Fruit fly (Drosophila melanogaster) whole organism, embryonic: ENCODE results near the gene Tbca.

Experiments used
- CG10321 ChIP-seq: fragments of 200-800 bp; sonication (Bioruptor generic); IDR thresholded peaks from 2 replicates; pipeline ENCODE4 v1.3.6; 2022; ENCODE audit warnings: missing biosample characterization, missing genetic modification characterization
- CG11723 ChIP-seq: fragments of 200-800 bp; sonication (Bioruptor generic); optimal IDR thresholded peaks from 2 replicates; lab custom pipeline; 2017; ENCODE audit warnings: missing biosample characterization, mild to moderate bottlenecking, missing genetic modification characterization
- CG12071 ChIP-seq: fragments of 200-800 bp; sonication (Bioruptor generic); optimal IDR thresholded peaks from 3 replicates; lab custom pipeline; 2018; ENCODE audit warnings: missing biosample characterization, mild to moderate bottlenecking, missing genetic modification characterization
- CG1233 ChIP-seq: fragments of 200-800 bp; sonication (Bioruptor generic); optimal IDR thresholded peaks from 4 replicates; lab custom pipeline; 2018; ENCODE audit warnings: missing biosample characterization, mild to moderate bottlenecking, missing genetic modification characterization
- CG12659 ChIP-seq: fragments of 200-800 bp; sonication (Bioruptor generic); optimal IDR thresholded peaks from 3 replicates; lab custom pipeline; 2017; ENCODE audit warnings: mild to moderate bottlenecking, missing biosample characterization, missing genetic modification reagents, missing genetic modification characterization
- CG12744 ChIP-seq: fragments of 200-800 bp; sonication (Bioruptor generic); optimal IDR thresholded peaks from 2 replicates; lab custom pipeline; 2016; ENCODE audit warnings: missing biosample characterization, missing genetic modification characterization
- CG15073 ChIP-seq: fragments of 200-800 bp; sonication (Bioruptor generic); optimal IDR thresholded peaks from 2 replicates; lab custom pipeline; 2016; ENCODE audit warnings: missing biosample characterization, missing genetic modification characterization
- CG1602 ChIP-seq: fragments of 200-800 bp; sonication (Bioruptor generic); optimal IDR thresholded peaks from 3 replicates; lab custom pipeline; 2016; ENCODE audit warnings: missing biosample characterization, missing genetic modification characterization
- CG17385 ChIP-seq: fragments of 200-800 bp; sonication (Bioruptor generic); optimal IDR thresholded peaks from 3 replicates; lab custom pipeline; 2018; ENCODE audit warnings: missing biosample characterization, mild to moderate bottlenecking, missing genetic modification characterization
- CG17612 ChIP-seq: fragments of 200-800 bp; sonication (Bioruptor generic); IDR thresholded peaks from 2 replicates; pipeline ENCODE4 v1.3.6; 2022; ENCODE audit warnings: missing biosample characterization, missing genetic modification characterization
- CG18011 ChIP-seq: fragments of 200-800 bp; sonication (Bioruptor generic); optimal IDR thresholded peaks from 2 replicates; lab custom pipeline; 2017; ENCODE audit warnings: missing biosample characterization, missing genetic modification characterization, mild to moderate bottlenecking, moderate library complexity, missing genotype
- CG2120 ChIP-seq: fragments of 200-800 bp; sonication (Bioruptor generic); optimal IDR thresholded peaks from 3 replicates; lab custom pipeline; 2016; ENCODE audit warnings: missing biosample characterization, missing genetic modification characterization
- CG2678 ChIP-seq: fragments of 200-800 bp; sonication (Bioruptor generic); optimal IDR thresholded peaks from 3 replicates; lab custom pipeline; 2019; ENCODE audit warnings: missing biosample characterization, mild to moderate bottlenecking, missing genetic modification characterization, moderate library complexity
- CG3065 ChIP-seq: fragments of 200-800 bp; sonication (Bioruptor generic); optimal IDR thresholded peaks from 2 replicates; lab custom pipeline; 2016; ENCODE audit warnings: missing biosample characterization, missing genetic modification characterization
- CG33557 ChIP-seq: fragments of 200-800 bp; sonication (Bioruptor generic); optimal IDR thresholded peaks from 2 replicates; lab custom pipeline; 2019; ENCODE audit warnings: missing biosample characterization, mild to moderate bottlenecking, missing genetic modification characterization, moderate library complexity
- CG42726 ChIP-seq: fragments of 200-800 bp; sonication (Bioruptor generic); IDR thresholded peaks from 2 replicates; pipeline ENCODE4 v1.3.6; 2022; ENCODE audit warnings: missing biosample characterization, missing genetic modification characterization; ENCODE audit not compliant: partially characterized antibody
- CG4617 ChIP-seq: fragments of 200-800 bp; sonication (Bioruptor generic); optimal IDR thresholded peaks from 3 replicates; lab custom pipeline; 2016; ENCODE audit warnings: missing biosample characterization, missing genetic modification characterization, borderline replicate concordance
- CG7963 ChIP-seq: fragments of 200-800 bp; sonication (Bioruptor generic); IDR thresholded peaks from 3 replicates; pipeline ENCODE4 v1.3.6; 2022; ENCODE audit warnings: missing biosample characterization, missing genetic modification characterization; ENCODE audit not compliant: partially characterized antibody
- Dip3 ChIP-seq: fragments of 200-800 bp; sonication (Bioruptor generic); optimal IDR thresholded peaks from 3 replicates; lab custom pipeline; 2016; ENCODE audit warnings: missing biosample characterization, missing genetic modification characterization
- Doc3 ChIP-seq: fragments of 200-800 bp; sonication (Bioruptor generic); IDR thresholded peaks from 3 replicates; pipeline ENCODE4 v1.3.6; 2022; ENCODE audit warnings: missing biosample characterization, missing genetic modification characterization; ENCODE audit not compliant: partially characterized antibody
- E2f2 ChIP-seq: fragments of 200-800 bp; sonication (Bioruptor generic); IDR thresholded peaks from 2 replicates; pipeline ENCODE4 v1.3.6; 2022; ENCODE audit warnings: missing biosample characterization, missing genetic modification characterization
- Ets97D ChIP-seq: fragments of 200-800 bp; sonication (Bioruptor generic); optimal IDR thresholded peaks from 3 replicates; lab custom pipeline; 2016; ENCODE audit warnings: missing biosample characterization, missing genetic modification characterization
- Gug ChIP-seq: fragments of 200-800 bp; sonication (Bioruptor generic); IDR thresholded peaks from 4 replicates; pipeline ENCODE4 v1.3.6; 2022; ENCODE audit warnings: missing biosample characterization, missing genetic modification characterization
- Hand ChIP-seq: fragments of 200-800 bp; sonication (Bioruptor generic); optimal IDR thresholded peaks from 2 replicates; lab custom pipeline; 2017; ENCODE audit warnings: mild to moderate bottlenecking, missing biosample characterization, missing genetic modification reagents, missing genetic modification characterization
- HmgZ ChIP-seq: fragments of 200-800 bp; sonication (Bioruptor generic); optimal IDR thresholded peaks from 2 replicates; lab custom pipeline; 2018; ENCODE audit warnings: missing biosample characterization, mild to moderate bottlenecking, missing genetic modification characterization
- Hmr ChIP-seq: fragments of 200-800 bp; sonication (Bioruptor generic); optimal IDR thresholded peaks from 3 replicates; lab custom pipeline; 2017; ENCODE audit warnings: mild to moderate bottlenecking, missing biosample characterization, missing genetic modification reagents, missing genetic modification characterization
- Hr3 ChIP-seq: fragments of 200-800 bp; sonication (Bioruptor generic); optimal IDR thresholded peaks from 3 replicates; lab custom pipeline; 2016; ENCODE audit warnings: missing biosample characterization, missing genetic modification characterization
- Jarid2 ChIP-seq: fragments of 200-800 bp; sonication (Bioruptor generic); optimal IDR thresholded peaks from 3 replicates; lab custom pipeline; 2017; ENCODE audit warnings: mild to moderate bottlenecking, missing biosample characterization, missing genetic modification reagents, missing genetic modification characterization
- NfI ChIP-seq: fragments of 200-800 bp; sonication (Bioruptor generic); optimal IDR thresholded peaks from 3 replicates; lab custom pipeline; 2018; ENCODE audit warnings: missing biosample characterization, mild to moderate bottlenecking, missing genetic modification characterization, moderate library complexity
- Ptx1 ChIP-seq: fragments of 200-800 bp; sonication (Bioruptor generic); IDR thresholded peaks from 2 replicates; pipeline ENCODE4 v1.3.6; 2022; ENCODE audit warnings: missing biosample characterization, missing genetic modification characterization
- Sox102F ChIP-seq: fragments of 200-800 bp; sonication (Bioruptor generic); optimal IDR thresholded peaks from 2 replicates; lab custom pipeline; 2018; ENCODE audit warnings: missing biosample characterization, mild to moderate bottlenecking, missing genetic modification characterization, moderate library complexity
- TFAM ChIP-seq: fragments of 200-800 bp; sonication (Bioruptor generic); optimal IDR thresholded peaks from 2 replicates; lab custom pipeline; 2017; ENCODE audit warnings: missing biosample characterization, missing genetic modification characterization, inconsistent platforms
- al ChIP-seq: fragments of 200-800 bp; sonication (Bioruptor generic); IDR thresholded peaks from 2 replicates; pipeline ENCODE4 v1.3.6; 2022; ENCODE audit warnings: missing biosample characterization, missing genetic modification characterization
- ato ChIP-seq: fragments of 200-800 bp; sonication (Bioruptor generic); IDR thresholded peaks from 2 replicates; pipeline ENCODE4 v1.3.6; 2022; ENCODE audit warnings: missing biosample characterization, missing genetic modification characterization; ENCODE audit not compliant: partially characterized antibody
- cas ChIP-seq: fragments of 200-800 bp; sonication (Bioruptor generic); IDR thresholded peaks from 2 replicates; pipeline ENCODE4 v1.3.6; 2022; ENCODE audit warnings: missing biosample characterization, missing genetic modification characterization
- esg ChIP-seq: fragments of 200-800 bp; sonication (Bioruptor generic); conservative IDR thresholded peaks from 2 replicates; pipeline ENCODE4 v1.3.6; 2022; ENCODE audit warnings: missing biosample characterization, missing genetic modification characterization
- grau ChIP-seq: fragments of 200-800 bp; optimal IDR thresholded peaks from 3 replicates; lab custom pipeline; 2019; ENCODE audit warnings: missing biosample characterization, mild to moderate bottlenecking, missing genetic modification characterization, moderate library complexity
- gsb ChIP-seq: fragments of 200-800 bp; sonication (Bioruptor generic); IDR thresholded peaks from 2 replicates; pipeline ENCODE4 v1.3.6; 2022; ENCODE audit warnings: missing biosample characterization, missing genetic modification characterization
- gt ChIP-seq: fragments of 200-800 bp; sonication (Bioruptor generic); IDR thresholded peaks from 2 replicates; pipeline ENCODE4 v1.3.6; 2022; ENCODE audit warnings: missing biosample characterization, missing genetic modification characterization
- h ChIP-seq: fragments of >200 bp; optimal IDR thresholded peaks from 2 replicates; lab custom pipeline; 2017
- hb ChIP-seq: fragments of 200-800 bp; sonication (Bioruptor generic); IDR thresholded peaks from 3 replicates; pipeline ENCODE4 v1.3.6; 2022; ENCODE audit warnings: missing biosample characterization, missing genetic modification characterization; ENCODE audit not compliant: partially characterized antibody
- insv ChIP-seq, 2 experiments: fragments of 200-800 bp; sonication (Bioruptor generic); optimal IDR thresholded peaks; 3 replicates each; lab custom pipeline; 2016 to 2018; ENCODE audit warnings: missing biosample characterization in 2 of 2, missing genetic modification characterization in 2 of 2
- jumu ChIP-seq: fragments of 200-800 bp; sonication (Bioruptor generic); optimal IDR thresholded peaks from 3 replicates; lab custom pipeline; 2016; ENCODE audit warnings: missing biosample characterization, missing genetic modification characterization
- knrl ChIP-seq: fragments of 200-800 bp; sonication (Bioruptor generic); IDR thresholded peaks from 3 replicates; pipeline ENCODE4 v1.3.6; 2022; ENCODE audit warnings: missing biosample characterization, missing genetic modification characterization; ENCODE audit not compliant: partially characterized antibody
- nerfin-2 ChIP-seq: fragments of 200-800 bp; sonication (Bioruptor generic); IDR thresholded peaks from 2 replicates; pipeline ENCODE4 v1.3.6; 2022; ENCODE audit warnings: missing biosample characterization, missing genetic modification characterization; ENCODE audit not compliant: partially characterized antibody
- pan ChIP-seq, 4 experiments: fragments of >200 bp in 3 of 4; fragments of 200-800 bp in 1 of 4; sonication (Bioruptor generic) in 1 of 4; optimal IDR thresholded peaks in 3 of 4; IDR thresholded peaks in 1 of 4; 2 replicates each; pipeline versions ENCODE4 v1.3.6 to Lab custom; 2017 to 2022; ENCODE audit warnings: missing biosample characterization in 2 of 4, missing genetic modification characterization in 2 of 4, mixed read lengths in 1 of 4
- row ChIP-seq: fragments of 200-800 bp; sonication (Bioruptor generic); IDR thresholded peaks from 3 replicates; pipeline ENCODE4 v1.3.6; 2022; ENCODE audit warnings: missing biosample characterization, missing genetic modification characterization
- sima ChIP-seq: fragments of 200-800 bp; sonication (Bioruptor generic); optimal IDR thresholded peaks from 2 replicates; lab custom pipeline; 2016; ENCODE audit warnings: missing biosample characterization, missing genetic modification characterization
- tio ChIP-seq: fragments of 200-800 bp; sonication (Bioruptor generic); optimal IDR thresholded peaks from 2 replicates; lab custom pipeline; 2017; ENCODE audit warnings: missing biosample characterization, missing genetic modification characterization, inconsistent platforms

Gene Tbca

dm6 chr3R:31744044-31744652, 858 bp downstream of the Tbca start, which contains the start of gene CG1896 (continued):
- TF ChIP-seq Doc3 (no peak), h (no peak), Sox102F (GFP tag; lab: Kevin White, UChicago) (no peak), CG7963 (GFP tag; lab: Robert Waterston, UW) (no peak), Hr3 (GFP tag; lab: Kevin White, UChicago) (no peak), CG1233 (GFP tag; lab: Kevin White, UChicago) (peak; percentile 39), row (peak; percentile 67), NfI (GFP tag; lab: Kevin White, UChicago) (peak; percentile 52), E2f2 (GFP tag; lab: Robert Waterston, UW) (no peak), gsb (GFP tag; lab: Robert Waterston, UW) (no peak), Ets97D (GFP tag; lab: Kevin White, UChicago) (no peak), Hmr (GFP tag; lab: Kevin White, UChicago) (peak; percentile 13), al (GFP tag; lab: Robert Waterston, UW) (no peak), CG33557 (peak; percentile 1), Gug (0 out of 4 replicates have a peak, but pooled peaks have one; percentile 16), CG11723 (GFP tag; lab: Kevin White, UChicago) (no peak), Dip3 (peak; percentile 28), tio (no peak), ato (no peak), hb (GFP tag; lab: Robert Waterston, UW) (no peak), esg (GFP tag; lab: Robert Waterston, UW) (0 out of 2 replicates have a peak, but pooled peaks have one; percentile 15), Hand (no peak), nerfin-2 (GFP tag; lab: Robert Waterston, UW) (no peak), CG17385 (GFP tag; lab: Kevin White, UChicago) (peak; percentile 50), HmgZ (tag; lab: Kevin White, UChicago) (peak; percentile 15), CG10321 (GFP tag; lab: Robert Waterston, UW) (no peak), CG12071 (GFP tag; lab: Kevin White, UChicago) (no peak), pan (optimal IDR thresholded peaks at IDR 0.05; lab: Kevin White, UChicago) (no peak), pan (GFP tag; optimal IDR thresholded peaks at IDR 0.05 in 1 of 2, IDR thresholded peaks at IDR 0.05 in 1 of 2) (peak in 1 of 2 experiments; percentile 72), jumu (GFP tag; lab: Kevin White, UChicago) (no peak), CG18011 (GFP tag; lab: Kevin White, UChicago) (peak; percentile 26), cas (GFP tag; lab: Robert Waterston, UW) (0 out of 2 replicates have a peak, but pooled peaks have one; percentile 12), grau (tag; lab: Kevin White, UChicago) (peak; percentile 29), sima (no peak), CG12744 (no peak), CG4617 (GFP tag; lab: Kevin White, UChicago) (peak; percentile 40), TFAM (no peak), CG1602 (GFP tag; lab: Kevin White, UChicago) (peak; percentile 41), CG3065 (GFP tag; lab: Kevin White, UChicago) (no peak), CG17612 (no peak), knrl (GFP tag; lab: Robert Waterston, UW) (no peak), CG2120 (peak; percentile 50), CG15073 (GFP tag; lab: Kevin White, UChicago) (no peak), CG2678 (tag; lab: Kevin White, UChicago) (no peak), insv (GFP tag; optimal IDR thresholded peaks at IDR 0.05; lab: Kevin White, UChicago) (no peak), CG12659 (GFP tag; lab: Kevin White, UChicago) (peak; percentile 48), Jarid2 (no peak), gt (GFP tag; lab: Robert Waterston, UW) (no peak), CG42726 (GFP tag; lab: Robert Waterston, UW) (no peak), Ptx1 (GFP tag; lab: Robert Waterston, UW) (peak; percentile 56)
